Worm (Caenorhabditis elegans): Measurements from ENCODE around the gene rop-1.

Gene rop-1

DNA sequence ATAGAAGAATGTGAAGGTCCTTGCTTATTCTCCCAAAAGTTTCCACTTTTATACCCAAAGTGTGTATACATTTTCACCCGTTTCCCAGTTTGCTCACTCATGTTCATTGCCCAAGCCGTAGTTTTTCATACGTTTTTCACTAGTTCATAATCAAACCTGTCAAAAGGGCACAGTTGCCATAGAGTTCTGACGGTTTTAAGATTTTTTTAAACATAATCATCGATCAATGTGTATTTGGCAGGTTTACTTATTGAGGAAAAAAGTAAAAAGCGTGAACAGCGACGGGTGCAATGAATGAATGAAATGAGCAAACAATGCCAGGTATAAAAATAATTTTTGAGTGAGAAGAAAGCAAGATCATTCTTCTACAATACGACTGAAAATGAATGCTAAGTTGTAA lies 33.5 kb downstream of the rop-1 start, which contains the start of the genes fipr-5 and fipr-9:
TSS of gene fipr-5 (minus strand) at position 101 of the 400 bp plus-strand sequence.
TSS of gene fipr-9 (plus strand) at position 346 of the 400 bp plus-strand sequence.
- TF ChIP-seq sma-3 (GFP tag; optimal IDR thresholded peaks at IDR 0.05) (no peak), nhr-11 (tag; optimal IDR thresholded peaks at IDR 0.05) (no peak), lin-39 (tag; optimal IDR thresholded peaks at IDR 0.05) (no peak), nhr-237 (tag; optimal IDR thresholded peaks at IDR 0.05) (no peak), nhr-23 (tag; optimal IDR thresholded peaks at IDR 0.05) (no peak), ama-1 (optimal IDR thresholded peaks at IDR 0.05) (no peak), nhr-77 (tag; optimal IDR thresholded peaks at IDR 0.05) (no peak), nhr-21 (tag; optimal IDR thresholded peaks at IDR 0.05) (no peak), snpc-4 (tag; optimal IDR thresholded peaks at IDR 0.05) (no peak), peb-1 (tag; optimal IDR thresholded peaks at IDR 0.05) (no peak), C34F6.9 (tag; optimal IDR thresholded peaks at IDR 0.05) (no peak), elt-1 (tag; optimal IDR thresholded peaks at IDR 0.05) (no peak), sem-4 (tag; optimal IDR thresholded peaks at IDR 0.05) (no peak), gmeb-1 (tag; optimal IDR thresholded peaks at IDR 0.05) (no peak)

DNA sequence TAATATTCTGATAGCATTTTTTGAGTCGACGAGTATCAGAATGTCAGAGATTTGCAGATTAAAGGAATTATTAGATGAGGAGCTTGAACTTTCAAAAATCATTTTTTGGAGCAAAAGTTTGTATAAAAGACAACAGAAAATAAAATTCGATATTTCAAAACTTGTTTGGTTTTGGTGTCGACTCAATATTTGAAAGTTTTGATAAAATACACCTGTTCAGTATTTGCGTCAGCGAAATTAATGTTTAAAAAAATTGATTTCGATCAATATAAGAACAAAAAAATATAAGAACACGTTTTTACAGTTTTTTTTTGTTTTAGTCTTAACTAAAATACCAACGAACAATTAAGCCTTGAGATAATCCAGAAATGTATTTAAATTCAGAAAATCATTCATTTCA lies 34.2 kb downstream of the rop-1 start, which contains the start of gene C12D8.13:
TSS of gene C12D8.13 (minus strand) at position 101 of the 400 bp plus-strand sequence.
- TF ChIP-seq crh-2 (tag; optimal IDR thresholded peaks at IDR 0.05) (no peak), gmeb-1 (tag; optimal IDR thresholded peaks at IDR 0.05) (no peak), aly-2 (tag; optimal IDR thresholded peaks at IDR 0.05) (no peak), nhr-129 (tag; optimal IDR thresholded peaks at IDR 0.05) (no peak), fos-1 (tag; optimal IDR thresholded peaks at IDR 0.05) (no peak), nhr-21 (tag; optimal IDR thresholded peaks at IDR 0.05) (no peak), nhr-77 (tag; optimal IDR thresholded peaks at IDR 0.05) (no peak), ama-1 (optimal IDR thresholded peaks at IDR 0.05) (no peak), lin-13 (GFP tag; optimal IDR thresholded peaks at IDR 0.05) (no peak), ZK546.5 (tag; optimal IDR thresholded peaks at IDR 0.05) (no peak), nhr-11 (tag; optimal IDR thresholded peaks at IDR 0.05) (no peak), ztf-11 (tag; optimal IDR thresholded peaks at IDR 0.05) (no peak), nhr-6 (tag; optimal IDR thresholded peaks at IDR 0.05) (no peak), zag-1 (tag; optimal IDR thresholded peaks at IDR 0.05) (no peak), unc-39 (tag; optimal IDR thresholded peaks at IDR 0.05) (no peak)

DNA sequence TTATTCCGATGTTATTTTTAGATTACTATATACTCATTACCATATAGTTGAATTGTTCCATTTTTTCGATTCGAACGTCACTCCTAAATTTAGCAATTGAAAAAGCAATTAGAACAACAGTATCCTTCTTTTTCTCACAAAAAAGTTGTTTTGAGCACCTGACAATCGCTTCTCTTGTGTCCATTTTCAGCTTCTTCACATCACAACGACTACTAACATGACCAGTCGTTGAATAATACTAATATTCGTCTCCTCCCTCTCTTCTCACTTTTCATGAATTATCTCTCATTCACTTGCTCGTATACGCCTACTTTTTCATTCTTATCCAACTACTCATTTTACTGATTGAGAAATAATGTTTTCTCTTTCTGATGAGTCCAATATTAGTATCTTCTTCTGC lies 38.1 kb downstream of the rop-1 start, which contains the start of gene ZK856.14:
TSS of gene ZK856.14 (plus strand) at position 301 of the 400 bp plus-strand sequence.
- TF ChIP-seq nhr-10 (tag; optimal IDR thresholded peaks at IDR 0.05) (no peak), ZK546.5 (tag; optimal IDR thresholded peaks at IDR 0.05) (no peak), F13H6.1 (tag; optimal IDR thresholded peaks at IDR 0.05) (no peak), lin-39 (tag; optimal IDR thresholded peaks at IDR 0.05) (no peak), egl-27 (tag; optimal IDR thresholded peaks at IDR 0.05) (no peak), sma-9 (GFP tag; optimal IDR thresholded peaks at IDR 0.05) (no peak), sma-9 (tag; optimal IDR thresholded peaks at IDR 0.05) (no peak), nhr-77 (tag; optimal IDR thresholded peaks at IDR 0.05) (no peak)

DNA sequence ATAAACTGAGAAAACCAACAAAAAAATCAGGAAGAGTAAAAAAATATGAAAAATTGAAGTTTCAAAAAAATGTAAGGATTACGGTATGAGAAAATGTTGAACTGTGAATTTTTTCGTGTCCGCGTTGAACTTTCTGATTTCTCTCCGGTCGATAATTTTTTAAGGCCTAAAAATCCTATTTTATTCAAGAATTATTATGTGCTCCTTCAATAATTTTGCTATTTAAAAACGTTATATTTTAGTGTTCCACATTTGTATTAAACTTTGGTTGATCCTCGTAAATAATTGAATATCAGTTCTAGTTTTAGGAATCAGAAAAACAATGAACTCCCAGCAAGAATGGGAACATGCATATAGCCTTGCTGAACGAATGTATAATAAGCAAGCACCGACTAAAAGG lies 42.2 kb downstream of the rop-1 start, which contains the start of gene hpo-40:
TSS of gene hpo-40 (plus strand) at position 301 of the 400 bp plus-strand sequence.
- TF ChIP-seq mdl-1 (tag; optimal IDR thresholded peaks at IDR 0.05), result no peak
- TF ChIP-seq unc-39 (tag; optimal IDR thresholded peaks at IDR 0.05), result no peak
- TF ChIP-seq snpc-4 (tag; optimal IDR thresholded peaks at IDR 0.05), result no peak
- TF ChIP-seq nhr-23 (tag; optimal IDR thresholded peaks at IDR 0.05), result no peak
- TF ChIP-seq nhr-6 (tag; optimal IDR thresholded peaks at IDR 0.05), result no peak
- no peak for TF ChIP-seq R02D3.7 (tag; optimal IDR thresholded peaks at IDR 0.05)
- no peak for TF ChIP-seq mab-5 (tag; optimal IDR thresholded peaks at IDR 0.05)
- no peak for TF ChIP-seq fos-1 (tag; optimal IDR thresholded peaks at IDR 0.05)
- TF ChIP-seq Y55F3AM.14 (GFP tag; optimal IDR thresholded peaks at IDR 0.05), result no peak
- TF ChIP-seq sma-9 (GFP tag; optimal IDR thresholded peaks at IDR 0.05), result no peak
- TF ChIP-seq sma-9 (tag; optimal IDR thresholded peaks at IDR 0.05), result no peak
- no peak for TF ChIP-seq lin-39 (tag; optimal IDR thresholded peaks at IDR 0.05)
- no peak for TF ChIP-seq nhr-77 (tag; optimal IDR thresholded peaks at IDR 0.05)

DNA sequence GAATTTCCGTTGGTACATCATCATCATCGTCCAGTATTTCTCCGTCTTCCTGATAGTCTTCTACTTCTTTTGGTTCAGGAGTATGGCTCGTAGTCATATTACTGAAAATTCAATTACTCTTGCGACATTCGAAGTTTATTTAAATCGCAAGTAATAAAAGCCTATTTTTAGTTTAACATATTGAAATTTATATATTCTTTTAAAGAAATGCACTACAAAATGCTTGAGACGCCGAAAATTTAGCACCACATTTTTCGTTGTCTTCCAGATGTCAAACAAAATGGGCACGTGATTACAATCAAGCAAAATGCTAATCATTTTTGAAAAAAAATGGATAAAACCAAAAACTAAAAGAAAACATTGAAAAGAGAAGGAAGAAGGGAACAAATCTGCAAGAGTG lies 42.8 kb downstream of the rop-1 start, which contains the start of gene zhit-3:
TSS of gene zhit-3 (minus strand) at position 101 of the 400 bp plus-strand sequence.
- no peak for TF ChIP-seq ceh-82 (tag; optimal IDR thresholded peaks at IDR 0.05)
- TF ChIP-seq ceh-16 (tag; optimal IDR thresholded peaks at IDR 0.05), result no peak
- no peak for TF ChIP-seq ztf-11 (tag; optimal IDR thresholded peaks at IDR 0.05)
- no peak for TF ChIP-seq lin-13 (GFP tag; optimal IDR thresholded peaks at IDR 0.05)
- no peak for TF ChIP-seq nhr-6 (tag; optimal IDR thresholded peaks at IDR 0.05)
- no peak for TF ChIP-seq ZK546.5 (tag; optimal IDR thresholded peaks at IDR 0.05)
- no peak for TF ChIP-seq skn-1 (tag; optimal IDR thresholded peaks at IDR 0.05)
- no peak for TF ChIP-seq blmp-1 (tag; optimal IDR thresholded peaks at IDR 0.05; ENCODE audit: insufficient read depth)
- TF ChIP-seq nhr-129 (tag; optimal IDR thresholded peaks at IDR 0.05), result no peak
- TF ChIP-seq nhr-25 (tag; optimal IDR thresholded peaks at IDR 0.05), result no peak
- TF ChIP-seq lsy-2 (tag; optimal IDR thresholded peaks at IDR 0.05), result no peak
- no peak for TF ChIP-seq nhr-10 (tag; optimal IDR thresholded peaks at IDR 0.05)
- no peak for TF ChIP-seq egl-27 (tag; optimal IDR thresholded peaks at IDR 0.05)
- TF ChIP-seq R02D3.7 (tag; optimal IDR thresholded peaks at IDR 0.05), result no peak
- TF ChIP-seq lin-39 (tag; optimal IDR thresholded peaks at IDR 0.05), result no peak
- TF ChIP-seq mbf-1 (tag; optimal IDR thresholded peaks at IDR 0.05), result no peak
- no peak for TF ChIP-seq crh-2 (tag; optimal IDR thresholded peaks at IDR 0.05)
- no peak for TF ChIP-seq ztf-4 (tag; optimal IDR thresholded peaks at IDR 0.05)
